Fruit fly (Drosophila melanogaster) whole organism, embryonic: ENCODE data around the gene Desat1.

Experiments used
- Atf6 ChIP-seq: fragments of 200-800 bp; sonication (Bioruptor generic); IDR thresholded peaks from 2 replicates; pipeline ENCODE4 v1.3.6; 2022; ENCODE audit warnings: missing biosample characterization, missing genetic modification characterization
- CG11695 ChIP-seq: fragments of 200-800 bp; sonication (Bioruptor generic); IDR thresholded peaks from 3 replicates; pipeline ENCODE4 v1.3.6; 2022; ENCODE audit warnings: missing biosample characterization, missing genetic modification characterization
- CG12391 ChIP-seq: fragments of 200-800 bp; sonication (Bioruptor generic); optimal IDR thresholded peaks from 3 replicates; lab custom pipeline; 2018; ENCODE audit warnings: missing biosample characterization, mild to moderate bottlenecking, missing genetic modification characterization, moderate library complexity
- CG12659 ChIP-seq: fragments of 200-800 bp; sonication (Bioruptor generic); optimal IDR thresholded peaks from 3 replicates; lab custom pipeline; 2017; ENCODE audit warnings: mild to moderate bottlenecking, missing biosample characterization, missing genetic modification reagents, missing genetic modification characterization
- CG13894 ChIP-seq: fragments of 200-800 bp; sonication (Bioruptor generic); optimal IDR thresholded peaks from 3 replicates; lab custom pipeline; 2018; ENCODE audit warnings: missing biosample characterization, mild to moderate bottlenecking, missing genetic modification characterization, moderate library complexity
- CG14050 ChIP-seq: fragments of 200-800 bp; sonication (Bioruptor generic); IDR thresholded peaks from 3 replicates; pipeline ENCODE4 v1.3.6; 2022; ENCODE audit warnings: missing biosample characterization, missing genetic modification characterization
- CG17359 ChIP-seq: fragments of 200-800 bp; sonication (Bioruptor generic); optimal IDR thresholded peaks from 3 replicates; lab custom pipeline; 2018; ENCODE audit warnings: missing biosample characterization, mild to moderate bottlenecking, missing genetic modification characterization, moderate library complexity
- CG17385 ChIP-seq: fragments of 200-800 bp; sonication (Bioruptor generic); optimal IDR thresholded peaks from 3 replicates; lab custom pipeline; 2018; ENCODE audit warnings: missing biosample characterization, mild to moderate bottlenecking, missing genetic modification characterization
- CG17612 ChIP-seq: fragments of 200-800 bp; sonication (Bioruptor generic); IDR thresholded peaks from 2 replicates; pipeline ENCODE4 v1.3.6; 2022; ENCODE audit warnings: missing biosample characterization, missing genetic modification characterization
- CG18262 ChIP-seq: fragments of 200-800 bp; optimal IDR thresholded peaks from 3 replicates; lab custom pipeline; 2019; ENCODE audit warnings: missing biosample characterization, mild to moderate bottlenecking, missing genetic modification characterization, moderate library complexity
- CG2120 ChIP-seq: fragments of 200-800 bp; sonication (Bioruptor generic); optimal IDR thresholded peaks from 3 replicates; lab custom pipeline; 2016; ENCODE audit warnings: missing biosample characterization, missing genetic modification characterization
- CG30403 ChIP-seq: fragments of 200-800 bp; sonication (Bioruptor generic); optimal IDR thresholded peaks from 3 replicates; lab custom pipeline; 2016; ENCODE audit warnings: missing biosample characterization, missing genetic modification characterization
- CG7839 ChIP-seq: fragments of 200-800 bp; sonication (Bioruptor generic); optimal IDR thresholded peaks from 3 replicates; lab custom pipeline; 2018; ENCODE audit warnings: missing biosample characterization, mild to moderate bottlenecking, missing genetic modification characterization, moderate library complexity
- CG7987 ChIP-seq: fragments of 200-800 bp; sonication (Bioruptor generic); optimal IDR thresholded peaks from 2 replicates; lab custom pipeline; 2018; ENCODE audit warnings: missing biosample characterization, mild to moderate bottlenecking, missing genetic modification characterization, moderate library complexity
- CG8290 ChIP-seq, 3 experiments: fragments of 200-800 bp; sonication (Bioruptor generic); optimal IDR thresholded peaks; 2 replicates each; lab custom pipeline; 2016 to 2019; ENCODE audit warnings: missing biosample characterization in 3 of 3, missing genetic modification characterization in 3 of 3, mild to moderate bottlenecking in 2 of 3, moderate library complexity in 1 of 3
- CG9727 ChIP-seq: fragments of 200-800 bp; sonication (Bioruptor generic); optimal IDR thresholded peaks from 3 replicates; lab custom pipeline; 2017; ENCODE audit warnings: missing biosample characterization, mild to moderate bottlenecking, missing genetic modification characterization
- D ChIP-seq, 2 experiments: fragments of 200-800 bp in 1 of 2; fragments of >200 bp in 1 of 2; sonication (Bioruptor generic) in 1 of 2; optimal IDR thresholded peaks; 2 replicates in 1 of 2; 3 replicates in 1 of 2; lab custom pipeline; 2017; ENCODE audit warnings: mild to moderate bottlenecking in 1 of 2, missing biosample characterization in 1 of 2, missing genetic modification characterization in 1 of 2, missing genetic modification reagents in 1 of 2
- Drgx ChIP-seq: fragments of 200-800 bp; sonication (Bioruptor generic); IDR thresholded peaks from 2 replicates; pipeline ENCODE4 v1.3.6; 2022; ENCODE audit warnings: missing biosample characterization, missing genetic modification characterization
- E2f2 ChIP-seq: fragments of 200-800 bp; sonication (Bioruptor generic); IDR thresholded peaks from 2 replicates; pipeline ENCODE4 v1.3.6; 2022; ENCODE audit warnings: missing biosample characterization, missing genetic modification characterization
- Fer1 ChIP-seq: fragments of 200-800 bp; sonication (Bioruptor generic); optimal IDR thresholded peaks from 2 replicates; lab custom pipeline; 2017; ENCODE audit warnings: missing biosample characterization, mild to moderate bottlenecking, missing genetic modification characterization
- Fer2 ChIP-seq: fragments of 200-800 bp; sonication (Bioruptor generic); optimal IDR thresholded peaks from 2 replicates; lab custom pipeline; 2018; ENCODE audit warnings: missing biosample characterization, mild to moderate bottlenecking, missing genetic modification characterization, moderate library complexity
- Hand ChIP-seq: fragments of 200-800 bp; sonication (Bioruptor generic); optimal IDR thresholded peaks from 2 replicates; lab custom pipeline; 2017; ENCODE audit warnings: mild to moderate bottlenecking, missing biosample characterization, missing genetic modification reagents, missing genetic modification characterization
- HmgZ ChIP-seq: fragments of 200-800 bp; sonication (Bioruptor generic); optimal IDR thresholded peaks from 2 replicates; lab custom pipeline; 2018; ENCODE audit warnings: missing biosample characterization, mild to moderate bottlenecking, missing genetic modification characterization
- Hmr ChIP-seq: fragments of 200-800 bp; sonication (Bioruptor generic); optimal IDR thresholded peaks from 3 replicates; lab custom pipeline; 2017; ENCODE audit warnings: mild to moderate bottlenecking, missing biosample characterization, missing genetic modification reagents, missing genetic modification characterization
- Hmx ChIP-seq: fragments of 200-800 bp; sonication (Bioruptor generic); optimal IDR thresholded peaks from 2 replicates; lab custom pipeline; 2016; ENCODE audit warnings: missing biosample characterization, missing genetic modification characterization
- Hr78 ChIP-seq, 2 experiments: fragments of 200-800 bp in 1 of 2; fragments of >200 bp in 1 of 2; sonication (Bioruptor generic) in 1 of 2; optimal IDR thresholded peaks; 2 replicates each; lab custom pipeline; 2017 to 2019; ENCODE audit warnings: missing biosample characterization in 2 of 2, missing genetic modification characterization in 2 of 2, mild to moderate bottlenecking in 1 of 2, moderate library complexity in 1 of 2
- Max ChIP-seq: fragments of 200-800 bp; sonication (Bioruptor generic); optimal IDR thresholded peaks from 2 replicates; lab custom pipeline; 2016; ENCODE audit warnings: missing biosample characterization, mild to moderate bottlenecking, missing genetic modification characterization
- Med ChIP-seq: fragments of 200-800 bp; sonication (Bioruptor generic); peaks from one replicate; lab custom pipeline; 2016; ENCODE audit warnings: missing biosample characterization, missing genetic modification characterization, mild to moderate bottlenecking, inconsistent platforms, moderate library complexity
- Meics ChIP-seq: fragments of 200-800 bp; sonication (Bioruptor generic); optimal IDR thresholded peaks from 2 replicates; lab custom pipeline; 2017; ENCODE audit warnings: missing biosample characterization, mild to moderate bottlenecking, missing genetic modification characterization
- Sry-δ ChIP-seq: fragments of 200-800 bp; sonication (Bioruptor generic); optimal IDR thresholded peaks from 2 replicates; lab custom pipeline; 2016; ENCODE audit warnings: missing biosample characterization, missing genetic modification characterization
- ase ChIP-seq: fragments of 200-800 bp; sonication (Bioruptor generic); IDR thresholded peaks from 3 replicates; pipeline ENCODE4 v1.3.6; 2022; ENCODE audit warnings: missing biosample characterization, missing genetic modification characterization
- crp ChIP-seq, 2 experiments: fragments of 200-800 bp; sonication (Bioruptor generic); optimal IDR thresholded peaks; 2 replicates in 1 of 2; 3 replicates in 1 of 2; lab custom pipeline; 2017; ENCODE audit warnings: missing biosample characterization in 2 of 2, missing genetic modification characterization in 2 of 2, mild to moderate bottlenecking in 1 of 2, moderate library complexity in 1 of 2
- grau ChIP-seq: fragments of 200-800 bp; optimal IDR thresholded peaks from 3 replicates; lab custom pipeline; 2019; ENCODE audit warnings: missing biosample characterization, mild to moderate bottlenecking, missing genetic modification characterization, moderate library complexity
- h ChIP-seq: fragments of >200 bp; optimal IDR thresholded peaks from 2 replicates; lab custom pipeline; 2017
- kay ChIP-seq: fragments of 200-800 bp; sonication (Bioruptor generic); optimal IDR thresholded peaks from 2 replicates; lab custom pipeline; 2016; ENCODE audit warnings: missing biosample characterization, missing genetic modification characterization
- klu ChIP-seq: fragments of 200-800 bp; sonication (Bioruptor generic); IDR thresholded peaks from 2 replicates; pipeline ENCODE4 v1.3.6; 2022; ENCODE audit warnings: missing biosample characterization, missing genetic modification characterization
- lab ChIP-seq: fragments of 200-800 bp; sonication (Bioruptor generic); optimal IDR thresholded peaks from 3 replicates; lab custom pipeline; 2017; ENCODE audit warnings: missing biosample characterization, missing genetic modification characterization, mild to moderate bottlenecking, moderate library complexity, missing genetic modification reagents
- lbe ChIP-seq: fragments of 200-800 bp; sonication (Bioruptor generic); optimal IDR thresholded peaks from 2 replicates; lab custom pipeline; 2016; ENCODE audit warnings: missing biosample characterization, mild to moderate bottlenecking, missing genetic modification characterization
- lilli ChIP-seq: fragments of 200-800 bp; sonication (Bioruptor generic); optimal IDR thresholded peaks from 3 replicates; lab custom pipeline; 2016; ENCODE audit warnings: missing biosample characterization, missing genetic modification characterization
- nom ChIP-seq: fragments of 200-800 bp; sonication (Bioruptor generic); optimal IDR thresholded peaks from 2 replicates; lab custom pipeline; 2017; ENCODE audit warnings: missing biosample characterization, missing genetic modification characterization, mild to moderate bottlenecking, moderate library complexity, missing genetic modification reagents
- phol ChIP-seq: fragments of 200-800 bp; sonication (Bioruptor generic); optimal IDR thresholded peaks from 3 replicates; lab custom pipeline; 2018; ENCODE audit warnings: missing biosample characterization, mild to moderate bottlenecking, missing genetic modification characterization, moderate library complexity
- prd ChIP-seq, 3 experiments: fragments of >200 bp in 2 of 3; fragments of 200-800 bp in 1 of 3; sonication (Bioruptor generic) in 1 of 3; optimal IDR thresholded peaks in 2 of 3; IDR thresholded peaks in 1 of 3; 2 replicates in 2 of 3; 3 replicates in 1 of 3; pipeline versions ENCODE4 v1.3.6 to Lab custom; 2017 to 2022; ENCODE audit warnings: missing biosample characterization in 1 of 3, missing genetic modification characterization in 1 of 3
- row ChIP-seq: fragments of 200-800 bp; sonication (Bioruptor generic); IDR thresholded peaks from 3 replicates; pipeline ENCODE4 v1.3.6; 2022; ENCODE audit warnings: missing biosample characterization, missing genetic modification characterization
- sd ChIP-seq: fragments of 200-800 bp; sonication (Bioruptor generic); optimal IDR thresholded peaks from 3 replicates; lab custom pipeline; 2018; ENCODE audit warnings: missing biosample characterization, mild to moderate bottlenecking, missing genetic modification characterization, moderate library complexity
- slbo ChIP-seq: fragments of 200-800 bp; sonication (Bioruptor generic); IDR thresholded peaks from 2 replicates; pipeline ENCODE4 v1.3.6; 2022; ENCODE audit warnings: missing biosample characterization, missing genetic modification characterization
- stc ChIP-seq: fragments of 200-800 bp; sonication (Bioruptor generic); IDR thresholded peaks from 2 replicates; pipeline ENCODE4 v1.3.6; 2022; ENCODE audit warnings: missing biosample characterization, missing genetic modification characterization

Desat1 gene

DNA sequence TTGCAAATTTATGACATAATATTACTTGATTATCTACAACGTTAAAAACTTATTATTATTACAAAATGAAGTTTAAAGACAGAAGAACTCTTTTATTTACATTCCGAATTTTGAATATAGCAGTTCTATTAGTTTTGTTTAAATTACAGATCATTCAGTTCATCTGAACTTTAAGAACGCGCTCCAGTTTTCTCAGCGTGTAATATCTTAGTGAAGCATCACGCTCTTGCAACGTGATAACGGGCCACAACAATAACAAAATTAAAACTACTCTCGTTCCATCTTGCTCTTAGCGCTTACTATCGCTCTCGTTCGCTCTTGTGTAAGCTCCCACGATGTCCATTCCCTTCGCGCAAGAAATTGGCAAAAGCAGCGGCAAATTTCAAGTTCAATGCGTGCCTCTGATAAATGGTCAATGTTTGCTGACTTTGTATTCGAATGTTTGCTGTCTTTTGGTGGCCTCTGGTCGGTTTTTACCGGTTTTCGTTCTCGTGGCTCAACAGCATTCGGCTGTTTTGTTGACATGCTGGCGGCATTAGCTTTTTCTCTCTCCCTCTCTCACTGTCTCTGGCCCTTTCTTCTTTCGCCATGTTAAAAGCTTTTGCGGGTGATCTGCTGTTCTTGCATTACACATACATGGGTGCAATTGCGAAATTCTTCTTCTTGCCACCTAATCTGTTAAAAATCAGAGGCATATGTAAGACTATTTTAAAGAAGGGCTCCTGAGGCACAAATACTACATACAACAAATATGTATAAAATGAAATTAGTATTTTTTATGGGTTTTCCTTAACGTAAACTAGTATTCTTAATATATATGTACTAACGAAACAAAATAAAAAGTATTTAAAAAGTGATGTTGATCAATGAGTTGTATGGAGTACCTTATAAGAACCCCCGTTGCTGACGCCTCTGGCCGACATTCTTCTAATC is 3.5 kb downstream of the Desat1 start:
- TF ChIP-seq kay (no peak), CG30403 (GFP tag; lab: Kevin White, UChicago) (peak; percentile 54), slbo (GFP tag; lab: Robert Waterston, UW) (peak; percentile 51; the same call in 1 of the 2 replicates), nom (GFP tag; lab: Kevin White, UChicago) (peak; percentile 23), Atf6 (GFP tag; lab: Robert Waterston, UW) (peak; percentile 39), CG18262 (peak; percentile 21), E2f2 (GFP tag; lab: Robert Waterston, UW) (peak; percentile 8; the same call in 1 of the 2 replicates), CG9727 (peak; percentile 44), Meics (GFP tag; lab: Kevin White, UChicago) (peak; percentile 60), CG7987 (GFP tag; lab: Kevin White, UChicago) (peak; percentile 99), h (lab: Kevin White, UChicago) (no peak), Hmx (GFP tag; lab: Kevin White, UChicago) (peak; percentile 9), CG2120 (peak; percentile 75), crp (GFP tag; optimal IDR thresholded peaks at IDR 0.05; lab: Kevin White, UChicago) (no peak), row (GFP tag; lab: Robert Waterston, UW) (peak; percentile 75), Med (GFP tag; lab: Kevin White, UChicago) (peak; percentile 83), lilli (GFP tag; lab: Kevin White, UChicago) (peak; percentile 56), Hand (peak; percentile 4), CG13894 (tag; lab: Kevin White, UChicago) (peak; percentile 34), klu (no peak), sd (tag; lab: Kevin White, UChicago) (peak; percentile 22), D (optimal IDR thresholded peaks at IDR 0.05; lab: Kevin White, UChicago) (no peak), D (GFP tag; optimal IDR thresholded peaks at IDR 0.05; lab: Kevin White, UChicago) (no peak), lab (GFP tag; lab: Kevin White, UChicago) (peak; percentile 47), CG17612 (GFP tag; lab: Robert Waterston, UW) (no peak), Max (GFP tag; lab: Kevin White, UChicago) (peak; percentile 23), CG8290 (GFP tag; optimal IDR thresholded peaks at IDR 0.05; lab: Kevin White, UChicago) (no peak), CG8290 (tag; optimal IDR thresholded peaks at IDR 0.05; lab: Kevin White, UChicago) (peak in 1 of 2 experiments; percentile 22), grau (tag; lab: Kevin White, UChicago) (peak; percentile 64), stc (GFP tag; lab: Robert Waterston, UW) (0 out of 2 replicates have a peak, but pooled peaks have one; percentile 24), ase (GFP tag; lab: Robert Waterston, UW) (no peak), CG17385 (GFP tag; lab: Kevin White, UChicago) (peak; percentile 13), Drgx (GFP tag; lab: Robert Waterston, UW) (peak; percentile 55), Fer1 (peak; percentile 33), CG11695 (GFP tag; lab: Robert Waterston, UW) (peak; percentile 66; the same call in 2 of the 3 replicates), phol (peak; percentile 1), CG14050 (0 out of 3 replicates have a peak, but pooled peaks have one; percentile 23), CG17359 (peak; percentile 25), HmgZ (tag; lab: Kevin White, UChicago) (no peak), CG12659 (peak; percentile 43), CG12391 (tag; lab: Kevin White, UChicago) (peak; percentile 16), Sry-δ (GFP tag; lab: Kevin White, UChicago) (no peak), Hmr (GFP tag; lab: Kevin White, UChicago) (peak; percentile 49), prd (optimal IDR thresholded peaks at IDR 0.05; lab: Kevin White, UChicago) (no peak), prd (GFP tag; IDR thresholded peaks at IDR 0.05; lab: Robert Waterston, UW) (peak; percentile 16; the same call in 1 of the 3 replicates), lbe (GFP tag; lab: Kevin White, UChicago) (peak; percentile 67), CG7839 (tag; lab: Kevin White, UChicago) (peak; percentile 47), Hr78 (GFP tag; optimal IDR thresholded peaks at IDR 0.05; lab: Kevin White, UChicago) (peak in 1 of 2 experiments; percentile 21), Fer2 (tag; lab: Kevin White, UChicago) (peak; percentile 53)
